Worm (Caenorhabditis elegans) whole organism, L2 larva: ENCODE measurements around the gene F20D1.22.

Experiments
- R02D3.7 ChIP-seq: fragments of 150-350 bp; optimal IDR thresholded peaks from 2 replicates; lab custom pipeline; 2014; ENCODE audit warnings: missing biosample characterization, missing genetic modification characterization
- alr-1 ChIP-seq: fragments of 150-350 bp; optimal IDR thresholded peaks from 2 replicates; lab custom pipeline; 2014; ENCODE audit warnings: missing biosample characterization, missing genetic modification characterization
- crh-2 ChIP-seq: sonication (generic microtip); optimal IDR thresholded peaks from 2 replicates; lab custom pipeline; 2017; ENCODE audit warnings: missing biosample characterization, missing genetic modification characterization
- elt-1 ChIP-seq: fragments of 150-350 bp; optimal IDR thresholded peaks from 2 replicates; lab custom pipeline; 2014; ENCODE audit warnings: missing biosample characterization, missing genetic modification characterization
- nhr-12 ChIP-seq: fragments of 150-350 bp; optimal IDR thresholded peaks from 2 replicates; lab custom pipeline; 2014; ENCODE audit warnings: missing biosample characterization, missing genetic modification characterization
- snpc-4 ChIP-seq: fragments of 150-350 bp; optimal IDR thresholded peaks from 2 replicates; lab custom pipeline; 2014; ENCODE audit warnings: missing biosample characterization, missing genetic modification characterization
- zag-1 ChIP-seq: fragments of 150-350 bp; optimal IDR thresholded peaks from 2 replicates; lab custom pipeline; 2014; ENCODE audit warnings: missing biosample characterization, missing genetic modification characterization
- ztf-11 ChIP-seq: sonication (generic microtip); optimal IDR thresholded peaks from 2 replicates; lab custom pipeline; 2017; ENCODE audit warnings: missing biosample characterization, missing genetic modification characterization

DNA sequence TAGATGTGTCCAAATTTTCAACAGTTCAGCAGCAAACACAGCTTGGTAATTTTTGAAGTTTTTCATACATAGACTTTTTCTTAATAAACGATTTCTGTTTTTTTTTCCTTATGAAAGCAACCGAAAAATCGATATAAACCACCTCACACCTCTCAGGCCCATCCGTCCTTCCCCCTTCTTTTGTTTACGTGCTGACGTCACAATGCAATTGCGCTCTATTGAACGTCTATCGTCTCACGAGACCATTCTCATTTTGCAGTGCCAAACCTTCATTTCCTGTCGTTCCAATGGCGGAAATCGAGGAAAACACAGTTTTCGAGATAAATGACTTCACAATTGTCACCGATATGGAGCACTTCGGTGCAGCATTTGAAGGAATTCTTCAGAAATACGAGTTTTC is 16.7 kb downstream of the F20D1.22 start, which contains the start of gene rbg-1:
- TF ChIP-seq elt-1 (tag; lab: Kevin White, UChicago), result no peak
- peak; percentile 56 for TF ChIP-seq snpc-4 (tag; lab: Kevin White, UChicago)
- TF ChIP-seq zag-1, result peak; percentile 23
- TF ChIP-seq crh-2 (tag; lab: Kevin White, UChicago), result peak; percentile 96
- TF ChIP-seq R02D3.7 (tag; lab: Kevin White, UChicago), result no peak
- no peak for TF ChIP-seq ztf-11
- TF ChIP-seq nhr-12 (tag; lab: Kevin White, UChicago), result no peak
- TF ChIP-seq alr-1 (tag; lab: Kevin White, UChicago), result no peak
